Worm (Caenorhabditis elegans) whole organism, L3 larva: ENCODE results near the gene fipr-6.

Experiments
- ZK546.5 ChIP-seq: sonication (generic microtip); optimal IDR thresholded peaks from 2 replicates; lab custom pipeline; 2017; ENCODE audit warnings: missing biosample characterization, missing genetic modification characterization
- aly-2 ChIP-seq: fragments of 150-350 bp; optimal IDR thresholded peaks from 2 replicates; lab custom pipeline; 2014; ENCODE audit warnings: missing biosample characterization, missing genetic modification characterization
- ama-1 ChIP-seq: fragments of 150-350 bp; optimal IDR thresholded peaks from 2 replicates; lab custom pipeline; 2018
- ceh-28 ChIP-seq: fragments of 150-350 bp; optimal IDR thresholded peaks from 2 replicates; lab custom pipeline; 2014; ENCODE audit warnings: missing biosample characterization, missing genetic modification reagents, missing genetic modification characterization
- daf-12 ChIP-seq: fragments of 150-350 bp; optimal IDR thresholded peaks from 2 replicates; lab custom pipeline; 2014; ENCODE audit warnings: missing biosample characterization, missing genetic modification reagents, missing genetic modification characterization
- egl-27 ChIP-seq: sonication (generic microtip); optimal IDR thresholded peaks from 4 replicates; lab custom pipeline; 2017; ENCODE audit warnings: missing biosample characterization, missing genetic modification reagents, missing genetic modification characterization
- elt-1 ChIP-seq: fragments of 150-350 bp; optimal IDR thresholded peaks from 2 replicates; lab custom pipeline; 2014; ENCODE audit warnings: missing biosample characterization, missing genetic modification characterization
- elt-2 ChIP-seq: sonication (generic microtip); optimal IDR thresholded peaks from 2 replicates; lab custom pipeline; 2016; ENCODE audit warnings: missing genetic modification reagents, mild to moderate bottlenecking, missing genetic modification characterization, missing compliant biosample characterization
- eor-1 ChIP-seq, 2 experiments: fragments of 150-350 bp; optimal IDR thresholded peaks; 2 replicates each; lab custom pipeline; 2014 to 2018; ENCODE audit warnings: missing biosample characterization in 2 of 2, missing genetic modification characterization in 2 of 2
- fkh-2 ChIP-seq: fragments of 150-350 bp; optimal IDR thresholded peaks from 2 replicates; lab custom pipeline; 2014; ENCODE audit warnings: missing biosample characterization, missing genetic modification reagents, missing genetic modification characterization
- fos-1 ChIP-seq: fragments of 150-350 bp; optimal IDR thresholded peaks from 2 replicates; lab custom pipeline; 2014; ENCODE audit warnings: missing biosample characterization, missing genetic modification characterization
- hmg-11 ChIP-seq: sonication (generic microtip); optimal IDR thresholded peaks from 2 replicates; lab custom pipeline; 2016; ENCODE audit warnings: missing genetic modification characterization, missing compliant biosample characterization
- lin-15B ChIP-seq: fragments of 150-350 bp; optimal IDR thresholded peaks from 2 replicates; lab custom pipeline; 2014; ENCODE audit warnings: missing biosample characterization, missing genetic modification characterization
- mdl-1 ChIP-seq: fragments of 150-350 bp; optimal IDR thresholded peaks from 2 replicates; lab custom pipeline; 2014; ENCODE audit warnings: missing biosample characterization, missing genetic modification characterization
- nfya-1 ChIP-seq: sonication (generic microtip); optimal IDR thresholded peaks from 2 replicates; lab custom pipeline; 2017; ENCODE audit warnings: missing genetic modification characterization, mild to moderate bottlenecking, missing compliant biosample characterization, antibody characterized with exemption, moderate library complexity; ENCODE audit not compliant: insufficient read depth
- nhr-11 ChIP-seq: fragments of 150-350 bp; optimal IDR thresholded peaks from 2 replicates; lab custom pipeline; 2014; ENCODE audit warnings: missing biosample characterization, missing genetic modification characterization
- nhr-237 ChIP-seq: fragments of 150-350 bp; optimal IDR thresholded peaks from 2 replicates; lab custom pipeline; 2014; ENCODE audit warnings: missing biosample characterization, missing genetic modification characterization
- nhr-28 ChIP-seq: fragments of 150-350 bp; optimal IDR thresholded peaks from 2 replicates; lab custom pipeline; 2014; ENCODE audit warnings: missing biosample characterization, missing genetic modification characterization
- nhr-43 ChIP-seq: sonication (generic microtip); optimal IDR thresholded peaks from 2 replicates; lab custom pipeline; 2016; ENCODE audit warnings: mild to moderate bottlenecking, missing genetic modification characterization, missing compliant biosample characterization; ENCODE audit not compliant: poor library complexity, severe bottlenecking
- nhr-67 ChIP-seq: fragments of 150-350 bp; optimal IDR thresholded peaks from 2 replicates; lab custom pipeline; 2014; ENCODE audit warnings: missing biosample characterization, missing genetic modification characterization
- nhr-76 ChIP-seq: fragments of 150-350 bp; sonication (generic microtip); optimal IDR thresholded peaks from 5 replicates; lab custom pipeline; 2014; ENCODE audit warnings: missing biosample characterization, missing genetic modification characterization
- nhr-77 ChIP-seq: fragments of 150-350 bp; optimal IDR thresholded peaks from 2 replicates; lab custom pipeline; 2014; ENCODE audit warnings: missing biosample characterization, missing genetic modification characterization
- pha-4 ChIP-seq: fragments of 150-350 bp; optimal IDR thresholded peaks from 2 replicates; lab custom pipeline; 2014; ENCODE audit warnings: missing biosample characterization, missing genetic modification reagents, missing genetic modification characterization
- sea-2 ChIP-seq: fragments of 150-350 bp; sonication (generic microtip); optimal IDR thresholded peaks from 4 replicates; lab custom pipeline; 2014; ENCODE audit warnings: missing biosample characterization, missing genetic modification reagents, missing genetic modification characterization
- skn-1 ChIP-seq: fragments of 150-350 bp; optimal IDR thresholded peaks from 2 replicates; lab custom pipeline; 2014; ENCODE audit warnings: missing biosample characterization, missing genetic modification characterization
- snpc-4 ChIP-seq: fragments of 150-350 bp; optimal IDR thresholded peaks from 2 replicates; lab custom pipeline; 2014; ENCODE audit warnings: missing biosample characterization, missing genetic modification characterization
- tbx-2 ChIP-seq: sonication (generic microtip); optimal IDR thresholded peaks from 2 replicates; lab custom pipeline; 2016; ENCODE audit warnings: mild to moderate bottlenecking, missing genetic modification characterization, missing compliant biosample characterization
- unc-39 ChIP-seq: sonication (generic microtip); optimal IDR thresholded peaks from 4 replicates; lab custom pipeline; 2017; ENCODE audit warnings: missing biosample characterization, missing genetic modification characterization
- zag-1 ChIP-seq: fragments of 150-350 bp; optimal IDR thresholded peaks from 2 replicates; lab custom pipeline; 2014; ENCODE audit warnings: missing biosample characterization, missing genetic modification characterization
- ztf-4 ChIP-seq: fragments of 150-350 bp; optimal IDR thresholded peaks from 2 replicates; lab custom pipeline; 2014; ENCODE audit warnings: missing biosample characterization, missing genetic modification characterization

fipr-6 gene

ce11 chrV:10204863-10205338, 26.1 kb upstream of the fipr-6 start, which contains the start of the genes ZK856.19 and ZK856.11 (continued):
- TF ChIP-seq aly-2 (tag; lab: Kevin White, UChicago), result no peak
- no peak for TF ChIP-seq elt-1 (tag; lab: Kevin White, UChicago)
- TF ChIP-seq nhr-43 (tag; lab: Kevin White, UChicago), result peak; percentile 59
- no peak for TF ChIP-seq unc-39 (tag; lab: Kevin White, UChicago)

ce11 chrV:10205483-10205882, 25.5 kb upstream of the fipr-6 start, which contains the start of gene ZK856.16:
ZK856.16 (minus strand) TSS chrV:10205583.
- no peak for TF ChIP-seq nfya-1 (tag; lab: Kevin White, UChicago)
- no peak for TF ChIP-seq nhr-43 (tag; lab: Kevin White, UChicago)
- TF ChIP-seq fos-1, result no peak
- TF ChIP-seq egl-27 (tag; lab: Kevin White, UChicago), result no peak
- TF ChIP-seq nhr-28 (tag; lab: Kevin White, UChicago), result no peak
- TF ChIP-seq tbx-2, result no peak
- no peak for TF ChIP-seq fkh-2 (tag; lab: Kevin White, UChicago)
- no peak for TF ChIP-seq nhr-67 (tag; lab: Kevin White, UChicago)
- no peak for TF ChIP-seq ama-1 (lab: Kevin White, UChicago)
- no peak for TF ChIP-seq daf-12 (tag; lab: Kevin White, UChicago)
- no peak for TF ChIP-seq mdl-1

ce11 chrV:10206502-10206901, 24.5 kb upstream of the fipr-6 start, which contains the start of gene rpc-25:
rpc-25 (minus strand) TSS chrV:10206602.
- TF ChIP-seq eor-1 (tag; optimal IDR thresholded peaks at IDR 0.05; lab: Kevin White, UChicago), result no peak
- no peak for TF ChIP-seq nhr-11 (tag; lab: Kevin White, UChicago)
- TF ChIP-seq skn-1 (tag; lab: Kevin White, UChicago), result no peak
- TF ChIP-seq nhr-67 (tag; lab: Kevin White, UChicago), result no peak
- TF ChIP-seq snpc-4 (tag; lab: Kevin White, UChicago), result no peak
- TF ChIP-seq zag-1 (tag; lab: Kevin White, UChicago), result no peak
- no peak for TF ChIP-seq ceh-28
- TF ChIP-seq nhr-76 (tag; lab: Kevin White, UChicago), result no peak
- no peak for TF ChIP-seq elt-2

ce11 chrV:10210244-10210643, 20.8 kb upstream of the fipr-6 start, which contains the start of gene tftc-3:
tftc-3 (minus strand) TSS chrV:10210344.
- TF ChIP-seq ztf-4 (tag; lab: Kevin White, UChicago) (no peak), egl-27 (tag; lab: Kevin White, UChicago) (no peak), hmg-11 (tag; lab: Kevin White, UChicago) (no peak), skn-1 (tag; lab: Kevin White, UChicago) (no peak), eor-1 (tag; optimal IDR thresholded peaks at IDR 0.05; lab: Kevin White, UChicago) (no peak), unc-39 (tag; lab: Kevin White, UChicago) (no peak), nhr-43 (tag; lab: Kevin White, UChicago) (no peak)

ce11 chrV:10212027-10212426, 19.0 kb upstream of the fipr-6 start, which contains the start of gene zhit-3:
zhit-3 (minus strand) TSS chrV:10212127.
- no peak for TF ChIP-seq nhr-77
- TF ChIP-seq ZK546.5 (tag; lab: Kevin White, UChicago), result no peak
- TF ChIP-seq daf-12 (tag; lab: Kevin White, UChicago), result no peak
- no peak for TF ChIP-seq nhr-43 (tag; lab: Kevin White, UChicago)
- TF ChIP-seq nhr-237 (tag; lab: Kevin White, UChicago), result no peak
- no peak for TF ChIP-seq pha-4 (tag; lab: Kevin White, UChicago)

- TF ChIP-seq ceh-28, result no peak
- TF ChIP-seq sea-2 (GFP tag; lab: Kevin White, UChicago), result no peak
- no peak for TF ChIP-seq nfya-1 (tag; lab: Kevin White, UChicago)
- no peak for TF ChIP-seq nhr-11 (tag; lab: Kevin White, UChicago)
- TF ChIP-seq elt-1 (tag; lab: Kevin White, UChicago), result no peak
- TF ChIP-seq ZK546.5 (tag; lab: Kevin White, UChicago), result no peak
- TF ChIP-seq tbx-2, result no peak
- no peak for TF ChIP-seq nhr-43 (tag; lab: Kevin White, UChicago)
- TF ChIP-seq nhr-67 (tag; lab: Kevin White, UChicago), result no peak
- TF ChIP-seq ztf-4 (tag; lab: Kevin White, UChicago), result no peak
- TF ChIP-seq nhr-76 (tag; lab: Kevin White, UChicago), result no peak
- no peak for TF ChIP-seq snpc-4 (tag; lab: Kevin White, UChicago)
- no peak for TF ChIP-seq fkh-2 (tag; lab: Kevin White, UChicago)
- no peak for TF ChIP-seq lin-15B (tag; lab: Kevin White, UChicago)
Observed at ce11 chrV:10212627-10213026, 18.4 kb upstream of the fipr-6 start, which contains the start of gene hpo-40. hpo-40 (plus strand) TSS chrV:10212927.
